Worm (Caenorhabditis elegans): ENCODE measurements around the gene col-174.
A peak's percentile ranks its signal among the peaks of the same experiment; 100 is the strongest.

col-174 gene

ce11 chrX:7562625-7563024, 16.0 kb downstream of the col-174 start, which contains the start of gene sto-1:
TSS of gene sto-1 (plus strand) at chrX:7562824.
- TF ChIP-seq egl-27 (tag; optimal IDR thresholded peaks at IDR 0.05) (no peak), unc-39 (tag; optimal IDR thresholded peaks at IDR 0.05) (no peak), aha-1 (tag) (no peak), saeg-2 (GFP tag; IDR thresholded peaks at IDR 0.05) (no peak), nhr-10 (tag; optimal IDR thresholded peaks at IDR 0.05) (no peak), madf-5 (GFP tag; IDR thresholded peaks at IDR 0.05) (no peak), gei-8 (GFP tag; optimal IDR thresholded peaks at IDR 0.05) (no peak), daf-12 (tag; optimal IDR thresholded peaks at IDR 0.05) (no peak)

ce11 chrX:7563425-7563824, 16.8 kb downstream of the col-174 start:
- TF ChIP-seq nhr-42 (GFP tag; IDR thresholded peaks at IDR 0.05), result no peak
- no peak for TF ChIP-seq ceh-44 (GFP tag; IDR thresholded peaks at IDR 0.05)
- no peak for TF ChIP-seq ceh-28 (tag; optimal IDR thresholded peaks at IDR 0.05)
- no peak for TF ChIP-seq set-16 (GFP tag; IDR thresholded peaks at IDR 0.05)
- no peak for TF ChIP-seq pha-4 (GFP tag; IDR thresholded peaks at IDR 0.05)
- no peak for TF ChIP-seq pha-4 (tag; optimal IDR thresholded peaks at IDR 0.05)
- TF ChIP-seq zfp-3 (GFP tag; conservative IDR thresholded peaks at IDR 0.05), result no peak
- no peak for TF ChIP-seq lir-3 (tag; optimal IDR thresholded peaks at IDR 0.05)

ce11 chrX:7565005-7565404, 18.4 kb downstream of the col-174 start, which contains the start of gene vps-52:
TSS of gene vps-52 (plus strand) at chrX:7565323.
- TF ChIP-seq madf-9 (GFP tag; conservative IDR thresholded peaks at IDR 0.05), result no peak
- TF ChIP-seq zfp-2 (tag; optimal IDR thresholded peaks at IDR 0.05), result no peak
- TF ChIP-seq pha-4 (GFP tag; IDR thresholded peaks at IDR 0.05), result no peak
- TF ChIP-seq pha-4 (tag; optimal IDR thresholded peaks at IDR 0.05), result no peak
- peak; percentile 33 for TF ChIP-seq mes-2 (tag; optimal IDR thresholded peaks at IDR 0.05; ENCODE audit: poor library complexity, severe bottlenecking)
- peak; percentile 92 for TF ChIP-seq T20F7.1 (GFP tag; optimal IDR thresholded peaks at IDR 0.05)
- TF ChIP-seq daf-19 (GFP tag; conservative IDR thresholded peaks at IDR 0.05), result no peak
- TF ChIP-seq nhr-10 (tag; optimal IDR thresholded peaks at IDR 0.05), result no peak
- no peak for TF ChIP-seq snpc-4 (tag; optimal IDR thresholded peaks at IDR 0.05)
- TF ChIP-seq lin-13 (GFP tag; optimal IDR thresholded peaks at IDR 0.05), result no peak
- TF ChIP-seq hlh-30 (tag; optimal IDR thresholded peaks at IDR 0.05; ENCODE audit: insufficient read depth), result no peak
- no peak for TF ChIP-seq nhr-11 (tag; optimal IDR thresholded peaks at IDR 0.05)
- TF ChIP-seq arid-1 (GFP tag; conservative IDR thresholded peaks at IDR 0.05), result no peak
- no peak for TF ChIP-seq snpc-1.2 (GFP tag; IDR thresholded peaks at IDR 0.05)
- no peak for TF ChIP-seq T26A8.4 (GFP tag; IDR thresholded peaks at IDR 0.05)
- TF ChIP-seq dve-1 (tag; optimal IDR thresholded peaks at IDR 0.05; ENCODE audit: insufficient read depth), result peak; percentile 7
- TF ChIP-seq F49E8.2 (tag; optimal IDR thresholded peaks at IDR 0.05; ENCODE audit: borderline replicate concordance), result no peak
- TF ChIP-seq lsy-2 (tag; optimal IDR thresholded peaks at IDR 0.05), result peak in 1 of 2 experiments; percentile 4
- no peak for TF ChIP-seq zag-1 (tag; optimal IDR thresholded peaks at IDR 0.05)
- TF ChIP-seq nhr-25 (tag; optimal IDR thresholded peaks at IDR 0.05; ENCODE audit: borderline replicate concordance, insufficient read depth), result no peak
- no peak for TF ChIP-seq daf-8 (GFP tag; IDR thresholded peaks at IDR 0.05)

- no peak for TF ChIP-seq mxl-2 (GFP tag; conservative IDR thresholded peaks at IDR 0.05)
- no peak for TF ChIP-seq F26F4.8 (GFP tag; conservative IDR thresholded peaks at IDR 0.05)
- TF ChIP-seq arid-1 (GFP tag; conservative IDR thresholded peaks at IDR 0.05), result no peak
- peak; percentile 45 for TF ChIP-seq nhr-28 (tag; optimal IDR thresholded peaks at IDR 0.05)
- TF ChIP-seq nhr-76 (tag; optimal IDR thresholded peaks at IDR 0.05), result no peak
- TF ChIP-seq zip-2 (tag; optimal IDR thresholded peaks at IDR 0.05), result no peak
- TF ChIP-seq dmd-8 (GFP tag; IDR thresholded peaks at IDR 0.05), result no peak
- TF ChIP-seq nhr-237 (tag; optimal IDR thresholded peaks at IDR 0.05), result no peak
- TF ChIP-seq unc-62 (GFP tag; optimal IDR thresholded peaks at IDR 0.05 in 1 of 2), result peak in 1 of 2 experiments; percentile 77
- TF ChIP-seq unc-62 (tag; optimal IDR thresholded peaks at IDR 0.05), result no peak
- no peak for TF ChIP-seq snpc-1.2 (GFP tag; IDR thresholded peaks at IDR 0.05)
- TF ChIP-seq Y75B8A.6 (GFP tag; IDR thresholded peaks at IDR 0.05), result no peak
- TF ChIP-seq lin-29 (GFP tag; IDR thresholded peaks at IDR 0.05), result no peak
- TF ChIP-seq lin-38 (GFP tag; IDR thresholded peaks at IDR 0.05), result 0 out of 2 replicates have a peak, but pooled peaks have one; percentile 10
- no peak for TF ChIP-seq nhr-10 (tag; optimal IDR thresholded peaks at IDR 0.05)
- TF ChIP-seq Y105C5A.15 (GFP tag; IDR thresholded peaks at IDR 0.05), result no peak
- TF ChIP-seq mdt-29 (GFP tag; IDR thresholded peaks at IDR 0.05), result no peak
These were observed 22.2 kb downstream of the col-174 start for ce11 chrX:7568684-7569289.
